Fruit fly (Drosophila melanogaster) whole organism, embryonic: ENCODE results near the gene stg.

Source experiments
- Atf3 ChIP-seq: fragments of 200-800 bp; sonication (Bioruptor generic); optimal IDR thresholded peaks from 3 replicates; lab custom pipeline; 2016; ENCODE audit warnings: missing biosample characterization, missing genetic modification characterization
- B-H2 ChIP-seq: fragments of 200-800 bp; sonication (Bioruptor generic); optimal IDR thresholded peaks from 2 replicates; lab custom pipeline; 2018; ENCODE audit warnings: missing biosample characterization, mild to moderate bottlenecking, missing genetic modification characterization
- CG11398 ChIP-seq: fragments of 200-800 bp; sonication (Bioruptor generic); optimal IDR thresholded peaks from 2 replicates; lab custom pipeline; 2016; ENCODE audit warnings: missing biosample characterization, missing genetic modification characterization
- CG13775 ChIP-seq: fragments of 200-800 bp; sonication (Bioruptor generic); optimal IDR thresholded peaks from 3 replicates; lab custom pipeline; 2017; ENCODE audit warnings: missing biosample characterization, mild to moderate bottlenecking, missing genetic modification characterization
- CG14441 ChIP-seq: fragments of 200-800 bp; sonication (Bioruptor generic); IDR thresholded peaks from 2 replicates; pipeline ENCODE4 v1.3.6; 2022; ENCODE audit warnings: missing biosample characterization, missing genetic modification characterization
- CG14860 ChIP-seq: fragments of 200-800 bp; sonication (Bioruptor generic); IDR thresholded peaks from 3 replicates; pipeline ENCODE4 v1.3.6; 2022; ENCODE audit warnings: missing biosample characterization, missing genetic modification characterization; ENCODE audit not compliant: partially characterized antibody
- CG15479 ChIP-seq: fragments of 200-800 bp; sonication (Bioruptor generic); optimal IDR thresholded peaks from 3 replicates; lab custom pipeline; 2019; ENCODE audit warnings: missing biosample characterization, mild to moderate bottlenecking, missing genetic modification characterization, moderate library complexity
- CG1603 ChIP-seq: fragments of 200-800 bp; sonication (Bioruptor generic); optimal IDR thresholded peaks from 2 replicates; lab custom pipeline; 2019; ENCODE audit warnings: missing biosample characterization, mild to moderate bottlenecking, missing genetic modification characterization, moderate library complexity
- CG17328 ChIP-seq: fragments of 200-800 bp; sonication (Bioruptor generic); IDR thresholded peaks from 2 replicates; pipeline ENCODE4 v1.3.6; 2022; ENCODE audit warnings: missing biosample characterization, missing genetic modification characterization
- CG17385 ChIP-seq: fragments of 200-800 bp; sonication (Bioruptor generic); optimal IDR thresholded peaks from 3 replicates; lab custom pipeline; 2018; ENCODE audit warnings: missing biosample characterization, mild to moderate bottlenecking, missing genetic modification characterization
- CG2202 ChIP-seq: fragments of 200-800 bp; sonication (Bioruptor generic); optimal IDR thresholded peaks from 2 replicates; lab custom pipeline; 2018; ENCODE audit warnings: missing biosample characterization, mild to moderate bottlenecking, missing genetic modification characterization
- CG3407 ChIP-seq: fragments of 200-800 bp; sonication (Bioruptor generic); optimal IDR thresholded peaks from 2 replicates; lab custom pipeline; 2018; ENCODE audit warnings: missing biosample characterization, mild to moderate bottlenecking, missing genetic modification characterization
- CG42726 ChIP-seq: fragments of 200-800 bp; sonication (Bioruptor generic); IDR thresholded peaks from 2 replicates; pipeline ENCODE4 v1.3.6; 2022; ENCODE audit warnings: missing biosample characterization, missing genetic modification characterization; ENCODE audit not compliant: partially characterized antibody
- CG4820 ChIP-seq: fragments of 200-800 bp; sonication (Bioruptor generic); optimal IDR thresholded peaks from 3 replicates; lab custom pipeline; 2016; ENCODE audit warnings: missing biosample characterization, missing genetic modification characterization
- CG6654 ChIP-seq: fragments of 200-800 bp; sonication (Bioruptor generic); optimal IDR thresholded peaks from 2 replicates; lab custom pipeline; 2017; ENCODE audit warnings: missing biosample characterization, mild to moderate bottlenecking, missing genetic modification characterization
- CG7786 ChIP-seq: fragments of 200-800 bp; sonication (Bioruptor generic); optimal IDR thresholded peaks from 2 replicates; lab custom pipeline; 2016; ENCODE audit warnings: missing biosample characterization, missing genetic modification characterization
- CG7963 ChIP-seq: fragments of 200-800 bp; sonication (Bioruptor generic); IDR thresholded peaks from 3 replicates; pipeline ENCODE4 v1.3.6; 2022; ENCODE audit warnings: missing biosample characterization, missing genetic modification characterization; ENCODE audit not compliant: partially characterized antibody
- CG8359 ChIP-seq: fragments of 200-800 bp; sonication (Bioruptor generic); optimal IDR thresholded peaks from 2 replicates; lab custom pipeline; 2017; ENCODE audit warnings: missing biosample characterization, mild to moderate bottlenecking, missing genetic modification characterization, borderline replicate concordance
- CG9932 ChIP-seq: fragments of 200-800 bp; sonication (Bioruptor generic); IDR thresholded peaks from 2 replicates; pipeline ENCODE4 v1.3.6; 2022; ENCODE audit warnings: missing biosample characterization, missing genetic modification characterization
- H2.0 ChIP-seq: fragments of 200-800 bp; sonication (Bioruptor generic); IDR thresholded peaks from 2 replicates; pipeline ENCODE4 v1.3.6; 2022; ENCODE audit warnings: missing biosample characterization, missing genetic modification characterization
- HLH3B ChIP-seq: fragments of 200-800 bp; sonication (Bioruptor generic); IDR thresholded peaks from 2 replicates; pipeline ENCODE4 v1.3.6; 2022; ENCODE audit warnings: missing biosample characterization, missing genetic modification characterization
- HLH4C ChIP-seq: fragments of 200-800 bp; sonication (Bioruptor generic); IDR thresholded peaks from 3 replicates; pipeline ENCODE4 v1.3.6; 2022; ENCODE audit warnings: missing biosample characterization, missing genetic modification characterization; ENCODE audit not compliant: partially characterized antibody
- Kr ChIP-seq: fragments of 200-800 bp; sonication (Bioruptor generic); optimal IDR thresholded peaks from 2 replicates; lab custom pipeline; 2017; ENCODE audit warnings: missing biosample characterization, mild to moderate bottlenecking, missing genetic modification characterization
- Mes4 ChIP-seq: fragments of 200-800 bp; sonication (Bioruptor generic); optimal IDR thresholded peaks from 2 replicates; lab custom pipeline; 2016; ENCODE audit warnings: missing biosample characterization, missing genetic modification characterization
- Mrtf ChIP-seq: fragments of 200-800 bp; sonication (Bioruptor generic); IDR thresholded peaks from 3 replicates; pipeline ENCODE4 v1.3.6; 2022; ENCODE audit warnings: missing biosample characterization, missing genetic modification characterization
- Oaz ChIP-seq: fragments of 200-800 bp; sonication (Bioruptor generic); IDR thresholded peaks from 2 replicates; pipeline ENCODE4 v1.3.6; 2022; ENCODE audit warnings: missing biosample characterization, missing genetic modification characterization
- Ravus ChIP-seq: fragments of 200-800 bp; sonication (Bioruptor generic); IDR thresholded peaks from 2 replicates; pipeline ENCODE4 v1.3.6; 2022; ENCODE audit warnings: missing biosample characterization, missing genetic modification characterization
- abd-A ChIP-seq: fragments of 200-800 bp; sonication (Bioruptor generic); optimal IDR thresholded peaks from 3 replicates; lab custom pipeline; 2019; ENCODE audit warnings: missing biosample characterization, mild to moderate bottlenecking, missing genetic modification characterization, moderate library complexity
- aop ChIP-seq: fragments of 200-800 bp; sonication (Bioruptor generic); IDR thresholded peaks from 2 replicates; pipeline ENCODE4 v1.3.6; 2022; ENCODE audit warnings: missing biosample characterization, missing genetic modification characterization
- ato ChIP-seq: fragments of 200-800 bp; sonication (Bioruptor generic); IDR thresholded peaks from 2 replicates; pipeline ENCODE4 v1.3.6; 2022; ENCODE audit warnings: missing biosample characterization, missing genetic modification characterization; ENCODE audit not compliant: partially characterized antibody
- dmrt11E ChIP-seq: fragments of 200-800 bp; sonication (Bioruptor generic); optimal IDR thresholded peaks from 3 replicates; lab custom pipeline; 2018; ENCODE audit warnings: missing biosample characterization, mild to moderate bottlenecking, missing genetic modification characterization, moderate library complexity
- exex ChIP-seq: fragments of 200-800 bp; sonication (Bioruptor generic); optimal IDR thresholded peaks from 4 replicates; lab custom pipeline; 2018; ENCODE audit warnings: missing biosample characterization, mild to moderate bottlenecking, missing genetic modification characterization, moderate library complexity
- kni ChIP-seq: fragments of 200-800 bp; sonication (Bioruptor generic); optimal IDR thresholded peaks from 3 replicates; lab custom pipeline; 2017; ENCODE audit warnings: mild to moderate bottlenecking, missing biosample characterization, missing genetic modification reagents, missing genetic modification characterization
- lab ChIP-seq: fragments of 200-800 bp; sonication (Bioruptor generic); optimal IDR thresholded peaks from 3 replicates; lab custom pipeline; 2017; ENCODE audit warnings: missing biosample characterization, missing genetic modification characterization, mild to moderate bottlenecking, moderate library complexity, missing genetic modification reagents
- maf-S ChIP-seq: fragments of 200-800 bp; sonication (Bioruptor generic); optimal IDR thresholded peaks from 2 replicates; lab custom pipeline; 2016; ENCODE audit warnings: missing biosample characterization, missing genetic modification characterization
- nom ChIP-seq: fragments of 200-800 bp; sonication (Bioruptor generic); optimal IDR thresholded peaks from 2 replicates; lab custom pipeline; 2017; ENCODE audit warnings: missing biosample characterization, missing genetic modification characterization, mild to moderate bottlenecking, moderate library complexity, missing genetic modification reagents
- org-1 ChIP-seq: fragments of 200-800 bp; sonication (Bioruptor generic); optimal IDR thresholded peaks from 2 replicates; lab custom pipeline; 2017; ENCODE audit warnings: missing biosample characterization, missing genetic modification characterization
- pita ChIP-seq: fragments of 200-800 bp; sonication (Bioruptor generic); optimal IDR thresholded peaks from 2 replicates; lab custom pipeline; 2017; ENCODE audit warnings: missing biosample characterization, mild to moderate bottlenecking, missing genetic modification characterization
- pros ChIP-seq: fragments of 200-800 bp; sonication (Bioruptor generic); optimal IDR thresholded peaks from 3 replicates; lab custom pipeline; 2019; ENCODE audit warnings: missing biosample characterization, mild to moderate bottlenecking, missing genetic modification characterization, moderate library complexity
- slou ChIP-seq: fragments of 200-800 bp; sonication (Bioruptor generic); optimal IDR thresholded peaks from 3 replicates; lab custom pipeline; 2016; ENCODE audit warnings: missing biosample characterization, missing genetic modification characterization
- tgo ChIP-seq: fragments of 200-800 bp; sonication (Bioruptor generic); IDR thresholded peaks from 3 replicates; pipeline ENCODE4 v1.3.6; 2022; ENCODE audit warnings: missing biosample characterization, missing genetic modification characterization
- tin ChIP-seq: fragments of 200-800 bp; sonication (Bioruptor generic); optimal IDR thresholded peaks from 3 replicates; lab custom pipeline; 2016; ENCODE audit warnings: missing biosample characterization, missing genetic modification characterization
- tna ChIP-seq: fragments of 200-800 bp; sonication (Bioruptor generic); IDR thresholded peaks from 2 replicates; pipeline ENCODE4 v1.3.6; 2022; ENCODE audit warnings: missing biosample characterization, missing genetic modification characterization; ENCODE audit not compliant: partially characterized antibody
- trem ChIP-seq: fragments of 200-800 bp; optimal IDR thresholded peaks from 3 replicates; lab custom pipeline; 2019; ENCODE audit warnings: missing biosample characterization, mild to moderate bottlenecking, missing genetic modification characterization, moderate library complexity
- tup ChIP-seq: fragments of 200-800 bp; sonication (Bioruptor generic); optimal IDR thresholded peaks from 2 replicates; lab custom pipeline; 2016; ENCODE audit warnings: missing biosample characterization, mild to moderate bottlenecking, missing genetic modification characterization, moderate library complexity
- unpg ChIP-seq: fragments of 200-800 bp; sonication (Bioruptor generic); optimal IDR thresholded peaks from 3 replicates; lab custom pipeline; 2018; ENCODE audit warnings: missing biosample characterization, mild to moderate bottlenecking, missing genetic modification characterization, moderate library complexity
- wdn ChIP-seq: fragments of 200-800 bp; sonication (Bioruptor generic); IDR thresholded peaks from 2 replicates; pipeline ENCODE4 v1.3.6; 2022; ENCODE audit warnings: missing biosample characterization, missing genetic modification characterization
- z ChIP-seq: fragments of 200-800 bp; sonication (Bioruptor generic); IDR thresholded peaks from 3 replicates; pipeline ENCODE4 v1.3.6; 2022; ENCODE audit warnings: missing biosample characterization, missing genetic modification characterization

The stg gene

dm6 chr3R:29204612-29205480 lies 50.8 kb downstream of the stg start (continued):
- TF ChIP-seq CG2202 (tag; lab: Kevin White, UChicago) (peak; percentile 66), aop (GFP tag; lab: Robert Waterston, UW) (peak; percentile 56; the same call in 1 of the 2 replicates), Kr (GFP tag; lab: Kevin White, UChicago) (no peak), wdn (GFP tag; lab: Robert Waterston, UW) (peak; percentile 44; the same call in 1 of the 2 replicates), lab (GFP tag; lab: Kevin White, UChicago) (peak; percentile 76), H2.0 (GFP tag; lab: Robert Waterston, UW) (peak; percentile 78), pita (GFP tag; lab: Kevin White, UChicago) (no peak), abd-A (tag; lab: Kevin White, UChicago) (no peak), unpg (GFP tag; lab: Kevin White, UChicago) (peak; percentile 85), CG17328 (GFP tag; lab: Robert Waterston, UW) (peak; percentile 77), z (GFP tag; lab: Robert Waterston, UW) (no peak), CG7786 (GFP tag; lab: Kevin White, UChicago) (peak; percentile 33), maf-S (GFP tag; lab: Kevin White, UChicago) (peak; percentile 72), trem (tag; lab: Kevin White, UChicago) (peak; percentile 74), nom (peak; percentile 20), HLH4C (no peak), CG17385 (GFP tag; lab: Kevin White, UChicago) (peak; percentile 66), org-1 (GFP tag; lab: Kevin White, UChicago) (peak; percentile 65), tna (GFP tag; lab: Robert Waterston, UW) (no peak), pros (GFP tag; lab: Kevin White, UChicago) (peak; percentile 30), kni (GFP tag; lab: Kevin White, UChicago) (peak; percentile 15), CG8359 (GFP tag; lab: Kevin White, UChicago) (peak; percentile 45), ato (GFP tag; lab: Robert Waterston, UW) (no peak), slou (GFP tag; lab: Kevin White, UChicago) (no peak), CG14860 (GFP tag; lab: Robert Waterston, UW) (no peak), CG1603 (tag; lab: Kevin White, UChicago) (peak; percentile 92), CG9932 (GFP tag; lab: Robert Waterston, UW) (no peak), tin (peak; percentile 80), Ravus (no peak), tup (GFP tag; lab: Kevin White, UChicago) (no peak), CG6654 (GFP tag; lab: Kevin White, UChicago) (peak; percentile 59), CG42726 (GFP tag; lab: Robert Waterston, UW) (no peak), CG7963 (no peak), Oaz (GFP tag; lab: Robert Waterston, UW) (peak; percentile 27; the same call in 1 of the 2 replicates), CG11398 (GFP tag; lab: Kevin White, UChicago) (peak; percentile 75), Mes4 (GFP tag; lab: Kevin White, UChicago) (peak; percentile 77), CG13775 (GFP tag; lab: Kevin White, UChicago) (peak; percentile 42), Atf3 (peak; percentile 59), B-H2 (GFP tag; lab: Kevin White, UChicago) (no peak), tgo (GFP tag; lab: Robert Waterston, UW) (peak; percentile 69), CG14441 (GFP tag; lab: Robert Waterston, UW) (peak; percentile 69), Mrtf (peak; percentile 68; the same call in 2 of the 3 replicates), CG4820 (GFP tag; lab: Kevin White, UChicago) (peak; percentile 83), HLH3B (GFP tag; lab: Robert Waterston, UW) (peak; percentile 88), CG3407 (GFP tag; lab: Kevin White, UChicago) (peak; percentile 73), CG15479 (GFP tag; lab: Kevin White, UChicago) (no peak), exex (tag; lab: Kevin White, UChicago) (no peak), dmrt11E (peak; percentile 76)
